Worm (Caenorhabditis elegans): ENCODE data around the gene F59A6.12.

F59A6.12 gene

DNA sequence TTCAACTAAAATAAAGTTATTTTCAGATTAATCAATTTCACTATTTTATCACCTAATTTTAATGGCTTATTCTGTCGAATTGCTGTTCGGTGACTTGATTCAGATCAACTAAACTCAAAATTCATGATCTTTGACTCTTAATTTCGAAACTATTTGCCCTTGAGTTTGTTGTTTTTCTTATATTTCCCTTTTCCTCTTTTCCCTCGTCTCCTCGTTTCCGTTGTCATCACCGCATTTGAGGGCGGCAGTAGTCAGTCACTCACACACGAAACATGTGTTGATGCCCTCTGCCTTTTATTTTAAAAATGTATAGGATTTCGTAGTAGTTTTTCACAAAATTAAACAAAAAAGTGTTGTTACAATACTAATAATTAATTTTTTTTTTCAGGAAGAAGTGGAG, 16.9 kb downstream of the F59A6.12 start, which contains the start of gene rnh-1.0:
Gene rnh-1.0, plus strand, starts transcription at position 389 of the 400 bp plus-strand sequence.
- TF ChIP-seq sma-3 (GFP tag; optimal IDR thresholded peaks at IDR 0.05) (no peak), nhr-129 (tag; optimal IDR thresholded peaks at IDR 0.05) (peak; percentile 31), nhr-6 (tag; optimal IDR thresholded peaks at IDR 0.05) (no peak), nhr-11 (tag; optimal IDR thresholded peaks at IDR 0.05) (no peak), alr-1 (tag; optimal IDR thresholded peaks at IDR 0.05) (no peak), elt-1 (tag; optimal IDR thresholded peaks at IDR 0.05) (no peak), blmp-1 (tag; optimal IDR thresholded peaks at IDR 0.05; ENCODE audit: insufficient read depth) (no peak), unc-55 (GFP tag; optimal IDR thresholded peaks at IDR 0.05) (no peak), C34F6.9 (tag; optimal IDR thresholded peaks at IDR 0.05) (peak; percentile 35)

- no peak for TF ChIP-seq skn-1 (tag; optimal IDR thresholded peaks at IDR 0.05)
- peak; percentile 72 for TF ChIP-seq unc-55 (GFP tag; optimal IDR thresholded peaks at IDR 0.05)
- peak; percentile 49 for TF ChIP-seq nhr-129 (tag; optimal IDR thresholded peaks at IDR 0.05)
- TF ChIP-seq sma-3 (GFP tag; optimal IDR thresholded peaks at IDR 0.05): peak; percentile 4
- TF ChIP-seq sma-9 (GFP tag; optimal IDR thresholded peaks at IDR 0.05): peak; percentile 25
- TF ChIP-seq sma-9 (tag; optimal IDR thresholded peaks at IDR 0.05): no peak
- TF ChIP-seq nhr-21 (tag; optimal IDR thresholded peaks at IDR 0.05): no peak
- TF ChIP-seq sem-4 (tag; optimal IDR thresholded peaks at IDR 0.05): no peak
- peak; percentile 29 for TF ChIP-seq crh-2 (tag; optimal IDR thresholded peaks at IDR 0.05)
- TF ChIP-seq lsy-2 (tag; optimal IDR thresholded peaks at IDR 0.05): peak in 1 of 2 experiments; percentile 70
- peak; percentile 30 for TF ChIP-seq F13H6.1 (tag; optimal IDR thresholded peaks at IDR 0.05)
- no peak for TF ChIP-seq ztf-1 (GFP tag; conservative IDR thresholded peaks at IDR 0.05)
- TF ChIP-seq C34F6.9 (tag; optimal IDR thresholded peaks at IDR 0.05): peak; percentile 82
- TF ChIP-seq blmp-1 (tag; optimal IDR thresholded peaks at IDR 0.05; ENCODE audit: insufficient read depth): peak; percentile 3
- peak; percentile 53 for TF ChIP-seq lin-13 (GFP tag; optimal IDR thresholded peaks at IDR 0.05)
- TF ChIP-seq unc-39 (tag; optimal IDR thresholded peaks at IDR 0.05): no peak
- no peak for TF ChIP-seq peb-1 (tag; optimal IDR thresholded peaks at IDR 0.05)
- TF ChIP-seq gmeb-1 (tag; optimal IDR thresholded peaks at IDR 0.05): peak; percentile 51
- peak; percentile 1 for TF ChIP-seq snpc-4 (tag; optimal IDR thresholded peaks at IDR 0.05)
- TF ChIP-seq aly-2 (tag; optimal IDR thresholded peaks at IDR 0.05): no peak
- TF ChIP-seq ZK546.5 (tag; optimal IDR thresholded peaks at IDR 0.05): no peak
- TF ChIP-seq nhr-25 (tag; optimal IDR thresholded peaks at IDR 0.05): peak; percentile 20
These were observed 18.2 kb downstream of the F59A6.12 start, which contains the start of the genes eif-1 and vps-24 for ce11 chrII:4993530-4994192. eif-1 (minus strand) TSS chrII:4993580. vps-24 (plus strand) TSS chrII:4993998.

DNA sequence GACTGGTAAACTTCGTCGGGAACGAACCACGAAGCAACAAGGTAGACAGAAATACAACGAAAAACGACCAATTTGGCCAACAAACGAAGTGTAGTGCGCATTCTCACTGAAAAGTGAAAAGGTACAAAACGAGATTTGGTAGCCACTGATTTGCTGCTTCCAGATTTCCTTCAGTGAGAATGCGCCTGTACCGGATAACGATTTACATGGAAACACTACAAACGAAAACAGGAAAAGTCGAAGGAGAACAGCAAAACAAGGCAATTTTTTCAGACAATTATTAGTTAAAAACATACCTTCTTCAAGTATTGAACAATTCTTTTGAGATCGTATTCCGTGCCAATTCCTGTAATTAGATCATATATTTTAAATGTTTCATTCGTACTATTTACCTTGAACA, 18.9 kb downstream of the F59A6.12 start, which contains the start of gene pigb-1:
Gene pigb-1, minus strand, starts transcription at position 101 of the 400 bp plus-strand sequence.
- no peak for TF ChIP-seq unc-62 (GFP tag; optimal IDR thresholded peaks at IDR 0.05)
- no peak for TF ChIP-seq lin-11 (tag; optimal IDR thresholded peaks at IDR 0.05)
- no peak for TF ChIP-seq peb-1 (tag; optimal IDR thresholded peaks at IDR 0.05)
- no peak for TF ChIP-seq C34F6.9 (tag; optimal IDR thresholded peaks at IDR 0.05)
- no peak for TF ChIP-seq gmeb-1 (tag; optimal IDR thresholded peaks at IDR 0.05)
- TF ChIP-seq unc-39 (tag; optimal IDR thresholded peaks at IDR 0.05): no peak
- no peak for TF ChIP-seq nhr-12 (tag; optimal IDR thresholded peaks at IDR 0.05)
- TF ChIP-seq nhr-129 (tag; optimal IDR thresholded peaks at IDR 0.05): no peak
- no peak for TF ChIP-seq sma-3 (GFP tag; optimal IDR thresholded peaks at IDR 0.05)
- no peak for TF ChIP-seq ZK546.5 (tag; optimal IDR thresholded peaks at IDR 0.05)
- TF ChIP-seq ceh-16 (tag; optimal IDR thresholded peaks at IDR 0.05): no peak
- TF ChIP-seq ztf-4 (tag; optimal IDR thresholded peaks at IDR 0.05): no peak
- no peak for TF ChIP-seq lin-39 (tag; optimal IDR thresholded peaks at IDR 0.05)
- TF ChIP-seq elt-1 (tag; optimal IDR thresholded peaks at IDR 0.05): no peak
- no peak for TF ChIP-seq nhr-23 (tag; optimal IDR thresholded peaks at IDR 0.05)
- TF ChIP-seq skn-1 (tag; optimal IDR thresholded peaks at IDR 0.05): no peak
- TF ChIP-seq blmp-1 (tag; optimal IDR thresholded peaks at IDR 0.05; ENCODE audit: insufficient read depth): no peak
- no peak for TF ChIP-seq mdl-1 (tag; optimal IDR thresholded peaks at IDR 0.05)

- TF ChIP-seq nhr-10 (tag; optimal IDR thresholded peaks at IDR 0.05): no peak
- no peak for TF ChIP-seq ceh-82 (tag; optimal IDR thresholded peaks at IDR 0.05)
- no peak for TF ChIP-seq ZK546.5 (tag; optimal IDR thresholded peaks at IDR 0.05)
- TF ChIP-seq lin-13 (GFP tag; optimal IDR thresholded peaks at IDR 0.05): no peak
- no peak for TF ChIP-seq nhr-11 (tag; optimal IDR thresholded peaks at IDR 0.05)
- TF ChIP-seq ztf-1 (GFP tag; conservative IDR thresholded peaks at IDR 0.05): no peak
- no peak for TF ChIP-seq blmp-1 (tag; optimal IDR thresholded peaks at IDR 0.05; ENCODE audit: insufficient read depth)
- TF ChIP-seq mab-5 (tag; optimal IDR thresholded peaks at IDR 0.05): no peak
- no peak for TF ChIP-seq ceh-16 (tag; optimal IDR thresholded peaks at IDR 0.05)
- no peak for TF ChIP-seq gmeb-1 (tag; optimal IDR thresholded peaks at IDR 0.05)
- no peak for TF ChIP-seq unc-55 (GFP tag; optimal IDR thresholded peaks at IDR 0.05)
- TF ChIP-seq crh-2 (tag; optimal IDR thresholded peaks at IDR 0.05): no peak
These were observed 22.1 kb downstream of the F59A6.12 start, which contains the start of gene T27F7.12 for ce11 chrII:4989802-4990201. T27F7.12 (plus strand) TSS chrII:4990102.
